Worm (Caenorhabditis elegans) whole organism, early embryonic: Measurements from ENCODE around the gene rpl-12.

ENCODE experiments used
- B0310.2 ChIP-seq: sonication (generic microtip); optimal IDR thresholded peaks from 2 replicates; lab custom pipeline; 2016; ENCODE audit warnings: mild to moderate bottlenecking, missing genetic modification characterization, missing compliant biosample characterization
- F13C5.2 ChIP-seq: sonication (generic microtip); optimal IDR thresholded peaks from 2 replicates; lab custom pipeline; 2017; ENCODE audit warnings: mild to moderate bottlenecking, missing genetic modification characterization, inconsistent platforms, missing compliant biosample characterization
- aly-1 ChIP-seq: sonication (generic microtip); optimal IDR thresholded peaks from 2 replicates; lab custom pipeline; 2016; ENCODE audit warnings: missing genetic modification characterization, missing compliant biosample characterization
- ama-1 ChIP-seq: fragments of 150-350 bp; optimal IDR thresholded peaks from 2 replicates; lab custom pipeline; 2014
- ceh-13 ChIP-seq: fragments of 200-800 bp; sonication (Bioruptor generic); optimal IDR thresholded peaks from 2 replicates; lab custom pipeline; 2018; ENCODE audit warnings: mild to moderate bottlenecking, missing genetic modification characterization, missing compliant biosample characterization
- ceh-36 ChIP-seq: sonication (generic microtip); optimal IDR thresholded peaks from 2 replicates; lab custom pipeline; 2016; ENCODE audit warnings: missing genetic modification characterization, inconsistent platforms, missing compliant biosample characterization
- ets-7 ChIP-seq: sonication (generic microtip); optimal IDR thresholded peaks from 2 replicates; lab custom pipeline; 2016; ENCODE audit warnings: missing genotype, missing genetic modification characterization, missing compliant biosample characterization
- flt-1 ChIP-seq: fragments of 200-800 bp; sonication (Bioruptor generic); IDR thresholded peaks from 2 replicates; pipeline ENCODE4 v1.3.6; 2022; ENCODE audit warnings: missing genetic modification characterization, missing compliant biosample characterization
- hmbx-1 ChIP-seq: sonication (generic microtip); optimal IDR thresholded peaks from 2 replicates; lab custom pipeline; 2016; ENCODE audit warnings: mild to moderate bottlenecking, missing genetic modification characterization, missing compliant biosample characterization
- hmg-4 ChIP-seq: fragments of 200-800 bp; sonication (Bioruptor generic); optimal IDR thresholded peaks from 2 replicates; lab custom pipeline; 2018; ENCODE audit warnings: mild to moderate bottlenecking, missing genetic modification characterization, missing compliant biosample characterization
- hnd-1 ChIP-seq: sonication (generic microtip); optimal IDR thresholded peaks from 2 replicates; lab custom pipeline; 2016; ENCODE audit warnings: missing genetic modification characterization, missing compliant biosample characterization
- pes-1 ChIP-seq: fragments of 200-800 bp; sonication (Bioruptor generic); IDR thresholded peaks from 2 replicates; pipeline ENCODE4 v1.3.6; 2022; ENCODE audit warnings: missing genetic modification reagents, missing genetic modification characterization, missing compliant biosample characterization
- scrt-1 ChIP-seq: fragments of 200-800 bp; sonication (Bioruptor generic); IDR thresholded peaks from 2 replicates; pipeline ENCODE4 v1.3.6; 2022; ENCODE audit warnings: missing genetic modification characterization, missing compliant biosample characterization
- sea-1 ChIP-seq: fragments of 200-800 bp; sonication (Bioruptor generic); conservative IDR thresholded peaks from 2 replicates; pipeline ENCODE4 v1.3.6; 2022; ENCODE audit warnings: missing genetic modification characterization, missing compliant biosample characterization
- tbx-11 ChIP-seq: fragments of 200-800 bp; sonication (Bioruptor generic); IDR thresholded peaks from 2 replicates; pipeline ENCODE4 v1.3.6; 2022; ENCODE audit warnings: missing genetic modification characterization, missing compliant biosample characterization
- tbx-37 ChIP-seq: fragments of 200-800 bp; sonication (Bioruptor generic); conservative IDR thresholded peaks from 2 replicates; pipeline ENCODE4 v1.3.6; 2022; ENCODE audit warnings: missing genetic modification reagents, missing genetic modification characterization, missing compliant biosample characterization
- tra-4 ChIP-seq: sonication (generic microtip); optimal IDR thresholded peaks from 2 replicates; lab custom pipeline; 2017; ENCODE audit warnings: missing genetic modification characterization, missing compliant biosample characterization

The rpl-12 gene

ce11 chrIV:13231393-13231792 is 9.1 kb downstream of the rpl-12 start:
- TF ChIP-seq F13C5.2 (tag; lab: Kevin White, UChicago) = peak; percentile 43
- TF ChIP-seq pes-1 (GFP tag; lab: Robert Waterston, UW) = no peak
- TF ChIP-seq sea-1 (GFP tag; lab: Robert Waterston, UW) = no peak

- no peak for TF ChIP-seq hmbx-1 (tag; lab: Kevin White, UChicago)
- no peak for TF ChIP-seq tbx-37 (GFP tag; lab: Robert Waterston, UW)
- TF ChIP-seq ceh-36 = no peak
- no peak for TF ChIP-seq ets-7
- no peak for TF ChIP-seq scrt-1 (GFP tag; lab: Robert Waterston, UW)
- TF ChIP-seq B0310.2 (tag; lab: Kevin White, UChicago) = no peak
- no peak for TF ChIP-seq aly-1
- TF ChIP-seq hnd-1 (tag; lab: Kevin White, UChicago) = no peak
- no peak for TF ChIP-seq pes-1 (GFP tag; lab: Robert Waterston, UW)
- TF ChIP-seq tra-4 (tag; lab: Kevin White, UChicago) = no peak
Measured at ce11 chrIV:13221657-13222056, 18.8 kb downstream of the rpl-12 start, which contains the start of gene C48D1.5. Gene C48D1.5, plus strand, starts transcription at chrIV:13221957.

- no peak for TF ChIP-seq tbx-37 (GFP tag; lab: Robert Waterston, UW)
- no peak for TF ChIP-seq ceh-13 (GFP tag; lab: Kevin White, UChicago)
- TF ChIP-seq B0310.2 (tag; lab: Kevin White, UChicago) = no peak
- no peak for TF ChIP-seq tbx-11 (GFP tag; lab: Robert Waterston, UW)
- no peak for TF ChIP-seq ama-1 (lab: Kevin White, UChicago)
- no peak for TF ChIP-seq ceh-36
- no peak for TF ChIP-seq F13C5.2 (tag; lab: Kevin White, UChicago)
- TF ChIP-seq hmg-4 (GFP tag; lab: Kevin White, UChicago) = no peak
Measured at ce11 chrIV:13220594-13220993, 19.9 kb downstream of the rpl-12 start.

- no peak for TF ChIP-seq sea-1 (GFP tag; lab: Robert Waterston, UW)
- TF ChIP-seq ets-7 = no peak
- TF ChIP-seq tra-4 (tag; lab: Kevin White, UChicago) = no peak
- no peak for TF ChIP-seq ceh-13 (GFP tag; lab: Kevin White, UChicago)
- TF ChIP-seq F13C5.2 (tag; lab: Kevin White, UChicago) = no peak
- no peak for TF ChIP-seq hnd-1 (tag; lab: Kevin White, UChicago)
- no peak for TF ChIP-seq hmbx-1 (tag; lab: Kevin White, UChicago)
Measured at ce11 chrIV:13214466-13214865, 26.0 kb downstream of the rpl-12 start, which contains the start of gene cho-1. Gene cho-1, minus strand, starts transcription at chrIV:13214566.

- TF ChIP-seq tbx-11 (GFP tag; lab: Robert Waterston, UW) (no peak), ceh-13 (GFP tag; lab: Kevin White, UChicago) (no peak), aly-1 (no peak), tra-4 (tag; lab: Kevin White, UChicago) (no peak), ama-1 (lab: Kevin White, UChicago) (no peak), ets-7 (no peak), scrt-1 (GFP tag; lab: Robert Waterston, UW) (no peak), hnd-1 (tag; lab: Kevin White, UChicago) (no peak), hmbx-1 (tag; lab: Kevin White, UChicago) (no peak), sea-1 (GFP tag; lab: Robert Waterston, UW) (no peak), tbx-37 (GFP tag; lab: Robert Waterston, UW) (no peak), pes-1 (GFP tag; lab: Robert Waterston, UW) (no peak), flt-1 (GFP tag; lab: Robert Waterston, UW) (no peak)
Measured at ce11 chrIV:13209566-13209965, 30.9 kb downstream of the rpl-12 start, which contains the start of gene C48D1.9. Gene C48D1.9, minus strand, starts transcription at chrIV:13209666.

- TF ChIP-seq ets-7 = no peak
- peak; percentile 15 for TF ChIP-seq hmg-4 (GFP tag; lab: Kevin White, UChicago)
Measured at ce11 chrIV:13205891-13206290, 34.6 kb downstream of the rpl-12 start.

ce11 chrIV:13204037-13204436 is 36.4 kb downstream of the rpl-12 start, which contains the start of gene ced-3:
Gene ced-3, minus strand, starts transcription at chrIV:13204137.
- no peak for TF ChIP-seq pes-1 (GFP tag; lab: Robert Waterston, UW)
- no peak for TF ChIP-seq hnd-1 (tag; lab: Kevin White, UChicago)
- TF ChIP-seq ama-1 (lab: Kevin White, UChicago) = no peak
- no peak for TF ChIP-seq hmg-4 (GFP tag; lab: Kevin White, UChicago)
- TF ChIP-seq tra-4 (tag; lab: Kevin White, UChicago) = no peak
- TF ChIP-seq tbx-11 (GFP tag; lab: Robert Waterston, UW) = no peak
- TF ChIP-seq ceh-36 = no peak
- no peak for TF ChIP-seq scrt-1 (GFP tag; lab: Robert Waterston, UW)
- no peak for TF ChIP-seq tbx-37 (GFP tag; lab: Robert Waterston, UW)
- no peak for TF ChIP-seq hmbx-1 (tag; lab: Kevin White, UChicago)
- TF ChIP-seq sea-1 (GFP tag; lab: Robert Waterston, UW) = no peak
- TF ChIP-seq B0310.2 (tag; lab: Kevin White, UChicago) = no peak
- TF ChIP-seq flt-1 (GFP tag; lab: Robert Waterston, UW) = no peak
- TF ChIP-seq F13C5.2 (tag; lab: Kevin White, UChicago) = no peak
- no peak for TF ChIP-seq aly-1
- no peak for TF ChIP-seq ceh-13 (GFP tag; lab: Kevin White, UChicago)
- no peak for TF ChIP-seq ets-7

- no peak for TF ChIP-seq tbx-11 (GFP tag; lab: Robert Waterston, UW)
- TF ChIP-seq hmbx-1 (tag; lab: Kevin White, UChicago) = no peak
- TF ChIP-seq aly-1 = no peak
- TF ChIP-seq scrt-1 (GFP tag; lab: Robert Waterston, UW) = no peak
- no peak for TF ChIP-seq F13C5.2 (tag; lab: Kevin White, UChicago)
- TF ChIP-seq hnd-1 (tag; lab: Kevin White, UChicago) = no peak
- TF ChIP-seq tra-4 (tag; lab: Kevin White, UChicago) = no peak
- no peak for TF ChIP-seq ceh-36
- no peak for TF ChIP-seq pes-1 (GFP tag; lab: Robert Waterston, UW)
- TF ChIP-seq sea-1 (GFP tag; lab: Robert Waterston, UW) = no peak
- no peak for TF ChIP-seq flt-1 (GFP tag; lab: Robert Waterston, UW)
- no peak for TF ChIP-seq ama-1 (lab: Kevin White, UChicago)
Measured at ce11 chrIV:13197282-13197681, 43.2 kb downstream of the rpl-12 start, which contains the start of gene C48D1.1. Gene C48D1.1, minus strand, starts transcription at chrIV:13197382.
